Worm (Caenorhabditis elegans) whole organism, early embryonic: ENCODE results near the gene lin-32.

Experiments used
- ama-1 ChIP-seq: fragments of 150-350 bp; optimal IDR thresholded peaks from 2 replicates; lab custom pipeline; 2014
- ets-7 ChIP-seq: sonication (generic microtip); optimal IDR thresholded peaks from 2 replicates; lab custom pipeline; 2016; ENCODE audit warnings: missing genotype, missing genetic modification characterization, missing compliant biosample characterization
- flt-1 ChIP-seq: fragments of 200-800 bp; sonication (Bioruptor generic); IDR thresholded peaks from 2 replicates; pipeline ENCODE4 v1.3.6; 2022; ENCODE audit warnings: missing genetic modification characterization, missing compliant biosample characterization

DNA sequence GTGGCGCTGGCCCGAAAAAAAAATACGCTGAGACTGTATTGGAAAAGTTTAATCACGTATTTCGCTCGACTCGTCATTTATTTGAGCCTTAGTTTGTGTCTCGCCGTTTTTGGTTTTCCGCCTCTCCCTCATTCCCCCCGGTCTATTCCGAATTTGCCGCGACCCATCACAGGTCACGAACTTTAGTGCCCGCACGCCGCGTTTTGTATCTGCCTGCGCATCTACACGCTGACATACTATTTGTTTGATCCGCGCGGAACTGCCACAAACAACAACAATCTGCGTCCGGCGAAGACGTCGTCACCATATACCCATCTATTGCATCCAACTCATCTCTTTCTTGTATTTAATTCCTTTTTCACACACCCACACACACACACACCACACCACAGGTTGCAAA, 19.8 kb downstream of the lin-32 start:
- TF ChIP-seq ama-1 (lab: Kevin White, UChicago), result no peak
- TF ChIP-seq flt-1, result no peak
- no peak for TF ChIP-seq ets-7 (tag; lab: Kevin White, UChicago)
